Fruit fly (Drosophila melanogaster): ENCODE data around the gene CG11638.

The CG11638 gene

DNA sequence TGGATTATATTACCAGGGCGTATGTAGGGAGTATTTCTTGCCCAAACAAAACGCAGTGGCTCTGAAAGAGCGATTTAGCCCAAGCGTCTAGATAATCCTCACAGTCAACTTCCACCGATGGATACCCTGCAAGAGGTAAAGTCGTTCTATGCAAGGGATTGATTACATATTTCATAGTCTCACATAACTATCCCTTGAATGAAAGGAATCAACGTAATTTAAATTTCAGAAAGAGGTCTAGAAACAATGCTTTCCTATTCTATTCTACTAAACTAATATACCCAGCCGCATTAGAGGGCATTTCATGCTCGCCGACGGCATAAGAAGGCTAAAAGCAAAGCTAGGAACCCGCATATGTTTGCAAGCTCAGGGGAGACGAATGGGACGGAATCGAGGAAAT lies 59.7 kb downstream of the CG11638 start (continued):
- TF ChIP-seq pzg (GFP tag; optimal IDR thresholded peaks at IDR 0.05) (no peak), CG3838 (GFP tag; optimal IDR thresholded peaks at IDR 0.05) (no peak), CG2202 (tag; optimal IDR thresholded peaks at IDR 0.05) (no peak), caup (GFP tag; optimal IDR thresholded peaks at IDR 0.05; ENCODE audit: severe bottlenecking) (peak; percentile 51), NfI (GFP tag; optimal IDR thresholded peaks at IDR 0.05) (peak; percentile 26), CG31388 (GFP tag; optimal IDR thresholded peaks at IDR 0.05) (no peak), E2f2 (GFP tag; IDR thresholded peaks at IDR 0.05) (no peak), CG10274 (GFP tag; optimal IDR thresholded peaks at IDR 0.05) (no peak), tio (GFP tag; optimal IDR thresholded peaks at IDR 0.05) (no peak), al (GFP tag; IDR thresholded peaks at IDR 0.05) (no peak), CG6175 (GFP tag; IDR thresholded peaks at IDR 0.05) (no peak), CG31365 (tag; optimal IDR thresholded peaks at IDR 0.05) (no peak), Ada2b (GFP tag; IDR thresholded peaks at IDR 0.05) (peak; percentile 47; the same call in 1 of the 2 replicates), CG8478 (optimal IDR thresholded peaks at IDR 0.05) (no peak), CG13296 (GFP tag; optimal IDR thresholded peaks at IDR 0.05) (peak; percentile 45), Hmr (GFP tag; optimal IDR thresholded peaks at IDR 0.05) (peak; percentile 60), CG6254 (GFP tag; optimal IDR thresholded peaks at IDR 0.05) (no peak), fd3F (GFP tag; optimal IDR thresholded peaks at IDR 0.05) (peak; percentile 21), org-1 (GFP tag; optimal IDR thresholded peaks at IDR 0.05) (peak; percentile 36), ttk (GFP tag; IDR thresholded peaks at IDR 0.05) (peak; percentile 56), chm (GFP tag; IDR thresholded peaks at IDR 0.05) (no peak), crc (GFP tag; optimal IDR thresholded peaks at IDR 0.05) (no peak), tgo (GFP tag; IDR thresholded peaks at IDR 0.05) (peak; percentile 28; the same call in 2 of the 3 replicates), CG12659 (GFP tag; optimal IDR thresholded peaks at IDR 0.05) (peak; percentile 34), Mrtf (GFP tag; IDR thresholded peaks at IDR 0.05) (no peak), bigmax (GFP tag; optimal IDR thresholded peaks at IDR 0.05) (no peak), CG33557 (GFP tag; optimal IDR thresholded peaks at IDR 0.05) (no peak), Sry-δ (GFP tag; optimal IDR thresholded peaks at IDR 0.05) (no peak), ham (GFP tag; IDR thresholded peaks at IDR 0.05) (no peak), wdn (GFP tag; IDR thresholded peaks at IDR 0.05) (no peak), H15 (GFP tag; IDR thresholded peaks at IDR 0.05) (0 out of 3 replicates have a peak, but pooled peaks have one; percentile 15), Blimp-1 (GFP tag; optimal IDR thresholded peaks at IDR 0.05) (peak; percentile 4), CG13894 (tag; optimal IDR thresholded peaks at IDR 0.05) (peak; percentile 51), dmrt99B (tag; optimal IDR thresholded peaks at IDR 0.05) (peak; percentile 62), Hand (GFP tag; optimal IDR thresholded peaks at IDR 0.05) (peak; percentile 22), gsb-n (tag; optimal IDR thresholded peaks at IDR 0.05) (no peak), Side (GFP tag; optimal IDR thresholded peaks at IDR 0.05) (no peak), gro (GFP tag; optimal IDR thresholded peaks at IDR 0.05) (no peak), lmd (GFP tag; IDR thresholded peaks at IDR 0.05) (peak; percentile 46; the same call in 1 of the 2 replicates), Hey (tag; optimal IDR thresholded peaks at IDR 0.05) (no peak), Bgb (GFP tag; IDR thresholded peaks at IDR 0.05; ENCODE audit: partially characterized antibody) (no peak), CG9876 (GFP tag; optimal IDR thresholded peaks at IDR 0.05) (no peak), zen (tag; optimal IDR thresholded peaks at IDR 0.05) (no peak), CG12236 (GFP tag; optimal IDR thresholded peaks at IDR 0.05) (no peak), Atf-2 (GFP tag; optimal IDR thresholded peaks at IDR 0.05) (no peak), ewg (GFP tag; optimal IDR thresholded peaks at IDR 0.05) (no peak), Fer1 (GFP tag; optimal IDR thresholded peaks at IDR 0.05) (peak; percentile 64), CG33213 (GFP tag; optimal IDR thresholded peaks at IDR 0.05) (no peak), danr (GFP tag; IDR thresholded peaks at IDR 0.05) (no peak), kni (GFP tag; optimal IDR thresholded peaks at IDR 0.05) (no peak), CG1603 (tag; optimal IDR thresholded peaks at IDR 0.05) (peak; percentile 24), trh (GFP tag; optimal IDR thresholded peaks at IDR 0.05) (no peak)
